Fruit fly (Drosophila melanogaster) whole organism, embryonic: ENCODE results near the gene ATPsynG.
A peak's percentile ranks its signal among the peaks of the same experiment; 100 is the strongest.

Experiments used
- Abd-B ChIP-seq: fragments of 200-800 bp; sonication (Bioruptor generic); optimal IDR thresholded peaks from 2 replicates; lab custom pipeline; 2018; ENCODE audit warnings: missing biosample characterization, mild to moderate bottlenecking, missing genetic modification characterization, moderate library complexity
- Awh ChIP-seq: fragments of 200-800 bp; sonication (Bioruptor generic); IDR thresholded peaks from 2 replicates; pipeline ENCODE4, ENCODE4 v1.3.6; 2022; ENCODE audit warnings: missing biosample characterization, missing genetic modification characterization
- Bdp1 ChIP-seq: fragments of 200-800 bp; sonication (Bioruptor generic); optimal IDR thresholded peaks from 3 replicates; lab custom pipeline; 2016; ENCODE audit warnings: missing biosample characterization, missing genetic modification characterization
- Blimp-1 ChIP-seq: fragments of 200-800 bp; sonication (Bioruptor generic); optimal IDR thresholded peaks from 3 replicates; lab custom pipeline; 2018; ENCODE audit warnings: missing biosample characterization, missing genetic modification characterization, mild to moderate bottlenecking, moderate library complexity, missing genetic modification reagents
- CG10654 ChIP-seq: fragments of 200-800 bp; sonication (Bioruptor generic); optimal IDR thresholded peaks from 2 replicates; lab custom pipeline; 2016; ENCODE audit warnings: missing biosample characterization, missing genetic modification characterization
- CG11398 ChIP-seq: fragments of 200-800 bp; sonication (Bioruptor generic); optimal IDR thresholded peaks from 2 replicates; lab custom pipeline; 2016; ENCODE audit warnings: missing biosample characterization, missing genetic modification characterization
- CG11723 ChIP-seq: fragments of 200-800 bp; sonication (Bioruptor generic); optimal IDR thresholded peaks from 2 replicates; lab custom pipeline; 2017; ENCODE audit warnings: missing biosample characterization, mild to moderate bottlenecking, missing genetic modification characterization
- CG12391 ChIP-seq: fragments of 200-800 bp; sonication (Bioruptor generic); optimal IDR thresholded peaks from 3 replicates; lab custom pipeline; 2018; ENCODE audit warnings: missing biosample characterization, mild to moderate bottlenecking, missing genetic modification characterization, moderate library complexity
- CG14710 ChIP-seq: fragments of 200-800 bp; sonication (Bioruptor generic); optimal IDR thresholded peaks from 3 replicates; lab custom pipeline; 2019; ENCODE audit warnings: missing biosample characterization, mild to moderate bottlenecking, missing genetic modification characterization, moderate library complexity
- CG15011 ChIP-seq: fragments of 200-800 bp; sonication (Bioruptor generic); optimal IDR thresholded peaks from 3 replicates; lab custom pipeline; 2018; ENCODE audit warnings: missing biosample characterization, mild to moderate bottlenecking, missing genetic modification characterization
- CG18476 ChIP-seq: fragments of 200-800 bp; sonication (Bioruptor generic); optimal IDR thresholded peaks from 2 replicates; lab custom pipeline; 2016; ENCODE audit warnings: missing biosample characterization, mild to moderate bottlenecking, missing genetic modification characterization
- CG2116 ChIP-seq: fragments of 200-800 bp; sonication (Bioruptor generic); optimal IDR thresholded peaks from 3 replicates; lab custom pipeline; 2018; ENCODE audit warnings: missing biosample characterization, mild to moderate bottlenecking, missing genetic modification characterization
- CG2875 ChIP-seq: fragments of 200-800 bp; sonication (Bioruptor generic); optimal IDR thresholded peaks from 2 replicates; lab custom pipeline; 2017; ENCODE audit warnings: missing biosample characterization, mild to moderate bottlenecking, missing genetic modification characterization, missing genetic modification reagents
- CG3163 ChIP-seq: fragments of 200-800 bp; sonication (Bioruptor generic); optimal IDR thresholded peaks from 3 replicates; lab custom pipeline; 2016; ENCODE audit warnings: missing biosample characterization, missing genetic modification characterization
- CG3838 ChIP-seq: fragments of 200-800 bp; sonication (Bioruptor generic); optimal IDR thresholded peaks from 3 replicates; lab custom pipeline; 2016; ENCODE audit warnings: missing biosample characterization, missing genetic modification characterization
- CG3847 ChIP-seq: fragments of 200-800 bp; sonication (Bioruptor generic); IDR thresholded peaks from 2 replicates; pipeline ENCODE4 v1.3.6; 2022; ENCODE audit warnings: missing biosample characterization, missing genetic modification characterization
- CG43689 ChIP-seq: fragments of 200-800 bp; sonication (Bioruptor generic); IDR thresholded peaks from 2 replicates; pipeline ENCODE4 v1.3.6; 2022; ENCODE audit warnings: missing biosample characterization, missing genetic modification characterization
- CG6683 ChIP-seq: fragments of 200-800 bp; sonication (Bioruptor generic); optimal IDR thresholded peaks from 2 replicates; lab custom pipeline; 2017; ENCODE audit warnings: missing biosample characterization, mild to moderate bottlenecking, missing genetic modification characterization, missing genetic modification reagents
- CG6689 ChIP-seq: fragments of 200-800 bp; sonication (Bioruptor generic); IDR thresholded peaks from 2 replicates; pipeline ENCODE4 v1.3.6; 2022; ENCODE audit warnings: missing biosample characterization, missing genetic modification characterization
- CG7786 ChIP-seq: fragments of 200-800 bp; sonication (Bioruptor generic); optimal IDR thresholded peaks from 2 replicates; lab custom pipeline; 2016; ENCODE audit warnings: missing biosample characterization, missing genetic modification characterization
- CG8359 ChIP-seq: fragments of 200-800 bp; sonication (Bioruptor generic); optimal IDR thresholded peaks from 2 replicates; lab custom pipeline; 2017; ENCODE audit warnings: missing biosample characterization, mild to moderate bottlenecking, missing genetic modification characterization, borderline replicate concordance
- Dfd ChIP-seq, 2 experiments: fragments of >200 bp; optimal IDR thresholded peaks; 2 replicates each; lab custom pipeline; 2017; ENCODE audit warnings: missing biosample characterization in 2 of 2, missing genetic modification characterization in 2 of 2
- ERR ChIP-seq: fragments of 200-800 bp; sonication (Bioruptor generic); optimal IDR thresholded peaks from 2 replicates; lab custom pipeline; 2016; ENCODE audit warnings: missing biosample characterization, missing genetic modification characterization
- HLH4C ChIP-seq: fragments of 200-800 bp; sonication (Bioruptor generic); IDR thresholded peaks from 3 replicates; pipeline ENCODE4 v1.3.6; 2022; ENCODE audit warnings: missing biosample characterization, missing genetic modification characterization; ENCODE audit not compliant: partially characterized antibody
- HmgZ ChIP-seq: fragments of 200-800 bp; sonication (Bioruptor generic); optimal IDR thresholded peaks from 2 replicates; lab custom pipeline; 2018; ENCODE audit warnings: missing biosample characterization, mild to moderate bottlenecking, missing genetic modification characterization
- Kr ChIP-seq: fragments of 200-800 bp; sonication (Bioruptor generic); optimal IDR thresholded peaks from 2 replicates; lab custom pipeline; 2017; ENCODE audit warnings: missing biosample characterization, mild to moderate bottlenecking, missing genetic modification characterization
- NfI ChIP-seq: fragments of 200-800 bp; sonication (Bioruptor generic); optimal IDR thresholded peaks from 3 replicates; lab custom pipeline; 2018; ENCODE audit warnings: missing biosample characterization, mild to moderate bottlenecking, missing genetic modification characterization, moderate library complexity
- Optix ChIP-seq: fragments of 200-800 bp; sonication (Bioruptor generic); IDR thresholded peaks from 3 replicates; pipeline ENCODE4 v1.3.6; 2022; ENCODE audit warnings: missing biosample characterization, missing genetic modification characterization
- Rfx ChIP-seq: fragments of 200-800 bp; sonication (Bioruptor generic); IDR thresholded peaks from 2 replicates; pipeline ENCODE4 v1.3.6; 2022; ENCODE audit warnings: missing biosample characterization, missing genetic modification characterization
- Ssrp ChIP-seq: fragments of 200-800 bp; sonication (Bioruptor generic); optimal IDR thresholded peaks from 2 replicates; lab custom pipeline; 2018; ENCODE audit warnings: missing biosample characterization, mild to moderate bottlenecking, missing genetic modification characterization, moderate library complexity
- Stat92E ChIP-seq, 3 experiments: fragments of >200 bp in 2 of 3; fragments of 200-800 bp in 1 of 3; sonication (Bioruptor generic) in 1 of 3; optimal IDR thresholded peaks; 2 replicates each; lab custom pipeline; 2017 to 2019; ENCODE audit warnings: missing biosample characterization in 3 of 3, missing genetic modification characterization in 3 of 3, mild to moderate bottlenecking in 1 of 3, moderate library complexity in 1 of 3
- Usf ChIP-seq: fragments of 200-800 bp; sonication (Bioruptor generic); optimal IDR thresholded peaks from 2 replicates; lab custom pipeline; 2017; ENCODE audit warnings: missing genotype, missing biosample characterization, missing genetic modification characterization
- ato ChIP-seq: fragments of 200-800 bp; sonication (Bioruptor generic); IDR thresholded peaks from 2 replicates; pipeline ENCODE4 v1.3.6; 2022; ENCODE audit warnings: missing biosample characterization, missing genetic modification characterization; ENCODE audit not compliant: partially characterized antibody
- az2 ChIP-seq: fragments of 200-800 bp; sonication (Bioruptor generic); optimal IDR thresholded peaks from 3 replicates; lab custom pipeline; 2016; ENCODE audit warnings: missing biosample characterization, missing genetic modification characterization
- bsh ChIP-seq, 2 experiments: fragments of 200-800 bp; sonication (Bioruptor generic); optimal IDR thresholded peaks; 2 replicates each; lab custom pipeline; 2017 to 2018; ENCODE audit warnings: mild to moderate bottlenecking in 2 of 2, missing biosample characterization in 2 of 2, missing genetic modification characterization in 2 of 2, moderate library complexity in 1 of 2
- chinmo ChIP-seq: fragments of 200-800 bp; sonication (Bioruptor generic); IDR thresholded peaks from 4 replicates; pipeline ENCODE4 v1.3.6; 2022; ENCODE audit warnings: missing biosample characterization, missing genetic modification characterization; ENCODE audit not compliant: partially characterized antibody
- ci ChIP-seq: fragments of 200-800 bp; sonication (Bioruptor generic); IDR thresholded peaks from 3 replicates; pipeline ENCODE4 v1.3.6; 2022; ENCODE audit warnings: missing biosample characterization, missing genetic modification characterization
- dmrt99B ChIP-seq: fragments of 200-800 bp; sonication (Bioruptor generic); optimal IDR thresholded peaks from 2 replicates; lab custom pipeline; 2018; ENCODE audit warnings: missing biosample characterization, mild to moderate bottlenecking, missing genetic modification characterization, moderate library complexity
- fru ChIP-seq: fragments of >200 bp; optimal IDR thresholded peaks from 2 replicates; lab custom pipeline; 2017
- gcm2 ChIP-seq: fragments of 200-800 bp; sonication (Bioruptor generic); optimal IDR thresholded peaks from 2 replicates; lab custom pipeline; 2016; ENCODE audit warnings: missing biosample characterization, missing genetic modification characterization
- grn ChIP-seq: fragments of 200-800 bp; sonication (Bioruptor generic); optimal IDR thresholded peaks from 3 replicates; lab custom pipeline; 2017; ENCODE audit warnings: missing biosample characterization, missing genetic modification characterization
- ham ChIP-seq: fragments of 200-800 bp; sonication (Bioruptor generic); IDR thresholded peaks from 2 replicates; pipeline ENCODE4 v1.3.6; 2022; ENCODE audit warnings: missing biosample characterization, missing genetic modification characterization
- jigr1 ChIP-seq: fragments of 200-800 bp; sonication (Bioruptor generic); IDR thresholded peaks from 3 replicates; pipeline ENCODE4 v1.3.6; 2022; ENCODE audit warnings: missing biosample characterization, missing genetic modification characterization
- knrl ChIP-seq: fragments of 200-800 bp; sonication (Bioruptor generic); IDR thresholded peaks from 3 replicates; pipeline ENCODE4 v1.3.6; 2022; ENCODE audit warnings: missing biosample characterization, missing genetic modification characterization; ENCODE audit not compliant: partially characterized antibody
- nmo ChIP-seq: fragments of 200-800 bp; sonication (Bioruptor generic); optimal IDR thresholded peaks from 2 replicates; lab custom pipeline; 2018; ENCODE audit warnings: missing biosample characterization, mild to moderate bottlenecking, missing genetic modification characterization, moderate library complexity
- onecut ChIP-seq: fragments of 200-800 bp; sonication (Bioruptor generic); IDR thresholded peaks from 2 replicates; pipeline ENCODE4 v1.3.6; 2022; ENCODE audit warnings: missing biosample characterization, missing genetic modification characterization
- psq ChIP-seq: fragments of 200-800 bp; sonication (Bioruptor generic); optimal IDR thresholded peaks from 2 replicates; lab custom pipeline; 2017; ENCODE audit warnings: missing biosample characterization, missing genetic modification characterization
- ro ChIP-seq: fragments of 200-800 bp; sonication (Bioruptor generic); IDR thresholded peaks from 2 replicates; pipeline ENCODE4 v1.3.6; 2022; ENCODE audit warnings: missing biosample characterization, missing genetic modification characterization
- seq ChIP-seq: fragments of 200-800 bp; sonication (Bioruptor generic); IDR thresholded peaks from 2 replicates; pipeline ENCODE4 v1.3.6; 2022; ENCODE audit warnings: missing biosample characterization, missing genetic modification characterization
- stwl ChIP-seq: fragments of 200-800 bp; sonication (Bioruptor generic); optimal IDR thresholded peaks from 3 replicates; lab custom pipeline; 2018; ENCODE audit warnings: missing biosample characterization, mild to moderate bottlenecking, missing genetic modification characterization, moderate library complexity
- unpg ChIP-seq: fragments of 200-800 bp; sonication (Bioruptor generic); optimal IDR thresholded peaks from 3 replicates; lab custom pipeline; 2018; ENCODE audit warnings: missing biosample characterization, mild to moderate bottlenecking, missing genetic modification characterization, moderate library complexity

The ATPsynG gene

dm6 chr2L:10986138-10986537, 9.9 kb upstream of the ATPsynG start (continued):
- TF ChIP-seq HmgZ (tag; lab: Kevin White, UChicago) (no peak), knrl (GFP tag; lab: Robert Waterston, UW) (peak; percentile 19; the same call in 1 of the 3 replicates), ERR (GFP tag; lab: Kevin White, UChicago) (no peak), CG3838 (no peak), CG3847 (no peak; the same call in 1 of the 2 replicates), CG11723 (GFP tag; lab: Kevin White, UChicago) (no peak), gcm2 (GFP tag; lab: Kevin White, UChicago) (no peak), CG18476 (GFP tag; lab: Kevin White, UChicago) (no peak), Rfx (GFP tag; lab: Robert Waterston, UW) (no peak), az2 (GFP tag; lab: Kevin White, UChicago) (no peak), bsh (GFP tag; optimal IDR thresholded peaks at IDR 0.05; lab: Kevin White, UChicago) (peak in 1 of 2 experiments; percentile 31), CG2116 (GFP tag; lab: Kevin White, UChicago) (no peak), Bdp1 (GFP tag; lab: Kevin White, UChicago) (no peak), Awh (GFP tag; lab: Robert Waterston, UW) (peak; percentile 48; the same call in 1 of the 2 replicates), CG8359 (no peak), Ssrp (tag; lab: Kevin White, UChicago) (no peak), dmrt99B (tag; lab: Kevin White, UChicago) (no peak), nmo (GFP tag; lab: Kevin White, UChicago) (peak; percentile 48), CG11398 (GFP tag; lab: Kevin White, UChicago) (no peak), psq (GFP tag; lab: Kevin White, UChicago) (no peak), CG3163 (GFP tag; lab: Kevin White, UChicago) (no peak), CG7786 (no peak), ato (GFP tag; lab: Robert Waterston, UW) (no peak), CG6683 (GFP tag; lab: Kevin White, UChicago) (no peak), CG43689 (GFP tag; lab: Robert Waterston, UW) (no peak), onecut (GFP tag; lab: Robert Waterston, UW) (peak; percentile 65), ci (GFP tag; lab: Robert Waterston, UW) (no peak), jigr1 (GFP tag; lab: Robert Waterston, UW) (no peak), fru (no peak), NfI (GFP tag; lab: Kevin White, UChicago) (no peak), Dfd (GFP tag; optimal IDR thresholded peaks at IDR 0.05; lab: Kevin White, UChicago) (no peak), Stat92E (GFP tag; optimal IDR thresholded peaks at IDR 0.05; lab: Kevin White, UChicago) (peak in 1 of 3 experiments; percentile 16), chinmo (GFP tag; lab: Robert Waterston, UW) (no peak), grn (no peak), unpg (GFP tag; lab: Kevin White, UChicago) (no peak), Optix (GFP tag; lab: Robert Waterston, UW) (no peak), Abd-B (GFP tag; lab: Kevin White, UChicago) (no peak), CG12391 (peak; percentile 7), ham (no peak), HLH4C (no peak), seq (GFP tag; lab: Robert Waterston, UW) (no peak), ro (no peak), CG15011 (peak; percentile 7), CG14710 (tag; lab: Kevin White, UChicago) (peak; percentile 47), CG10654 (GFP tag; lab: Kevin White, UChicago) (no peak), CG2875 (GFP tag; lab: Kevin White, UChicago) (no peak), Blimp-1 (GFP tag; lab: Kevin White, UChicago) (no peak), CG6689 (peak; percentile 63), stwl (tag; lab: Kevin White, UChicago) (peak; percentile 66), Usf (GFP tag; lab: Kevin White, UChicago) (no peak), Kr (GFP tag; lab: Kevin White, UChicago) (no peak)
